Worm (Caenorhabditis elegans) whole organism, midembryonic: Measurements from ENCODE around the gene ifb-2.

Experiments
- T22C8.4 ChIP-seq: fragments of 200-800 bp; sonication (Bioruptor generic); IDR thresholded peaks from 2 replicates; pipeline ENCODE4 v1.3.6; 2022; ENCODE audit warnings: missing genetic modification characterization, missing compliant biosample characterization
- cog-1 ChIP-seq: sonication (generic microtip); optimal IDR thresholded peaks from 2 replicates; lab custom pipeline; 2016; ENCODE audit warnings: missing genetic modification characterization, missing compliant biosample characterization
- flt-1 ChIP-seq: fragments of 200-800 bp; sonication (Bioruptor generic); IDR thresholded peaks from 2 replicates; pipeline ENCODE4 v1.3.6; 2022; ENCODE audit warnings: missing genetic modification characterization, missing compliant biosample characterization
- klf-2 ChIP-seq: fragments of 200-800 bp; sonication (Bioruptor generic); conservative IDR thresholded peaks from 2 replicates; pipeline ENCODE4 v1.3.6; 2022; ENCODE audit warnings: missing genetic modification reagents, missing genetic modification characterization, missing compliant biosample characterization
- med-1 ChIP-seq: sonication (generic microtip); optimal IDR thresholded peaks from 2 replicates; lab custom pipeline; 2017; ENCODE audit warnings: missing genetic modification characterization, mild to moderate bottlenecking, missing compliant biosample characterization, antibody characterized with exemption, missing genetic modification reagents; ENCODE audit not compliant: insufficient read depth
- ref-1 ChIP-seq: fragments of 200-800 bp; sonication (Bioruptor generic); conservative IDR thresholded peaks from 2 replicates; pipeline ENCODE4 v1.3.6; 2022; ENCODE audit warnings: missing genetic modification reagents, missing genetic modification characterization, missing compliant biosample characterization
- tab-1 ChIP-seq: fragments of 200-800 bp; sonication (Bioruptor generic); IDR thresholded peaks from 2 replicates; pipeline ENCODE4 v1.3.6; 2022; ENCODE audit warnings: missing genetic modification characterization, missing compliant biosample characterization
- ztf-23 ChIP-seq: fragments of 200-800 bp; sonication (Bioruptor generic); IDR thresholded peaks from 2 replicates; pipeline ENCODE4 v1.3.6; 2022; ENCODE audit warnings: missing genetic modification reagents, missing genetic modification characterization, missing compliant biosample characterization
- ztf-29 ChIP-seq: fragments of 200-800 bp; sonication (Bioruptor generic); IDR thresholded peaks from 2 replicates; pipeline ENCODE4 v1.3.6; 2022; ENCODE audit warnings: missing genetic modification reagents, missing genetic modification characterization, missing compliant biosample characterization

- TF ChIP-seq med-1 (no peak), T22C8.4 (GFP tag; lab: Robert Waterston, UW) (no peak), ztf-23 (GFP tag; lab: Robert Waterston, UW) (no peak), cog-1 (tag; lab: Kevin White, UChicago) (no peak), flt-1 (GFP tag; lab: Robert Waterston, UW) (no peak), klf-2 (GFP tag; lab: Robert Waterston, UW) (no peak), ztf-29 (GFP tag; lab: Robert Waterston, UW) (no peak), ref-1 (GFP tag; lab: Robert Waterston, UW) (no peak), tab-1 (GFP tag; lab: Robert Waterston, UW) (no peak)
Observed at ce11 chrII:5744342-5744741, 5.6 kb upstream of the ifb-2 start.
